Worm (Caenorhabditis elegans) whole organism, mixed stage, embryonic: ENCODE data around the gene natc-1.

ENCODE experiments used
- ces-1 ChIP-seq: fragments of 150-350 bp; optimal IDR thresholded peaks from 2 replicates; lab custom pipeline; 2014; ENCODE audit warnings: missing biosample characterization, missing genetic modification reagents, missing genetic modification characterization
- ham-2 ChIP-seq: fragments of 200-800 bp; sonication (Bioruptor generic); optimal IDR thresholded peaks from 2 replicates; lab custom pipeline; 2018; ENCODE audit warnings: mild to moderate bottlenecking, missing genetic modification characterization, missing compliant biosample characterization
- hlh-1 ChIP-seq: fragments of 150-350 bp; optimal IDR thresholded peaks from 2 replicates; lab custom pipeline; 2014; ENCODE audit warnings: missing biosample characterization, missing genetic modification reagents, missing genetic modification characterization
- mab-5 ChIP-seq: fragments of 150-350 bp; optimal IDR thresholded peaks from 2 replicates; lab custom pipeline; 2014; ENCODE audit warnings: missing biosample characterization, missing genetic modification characterization
- nhr-2 ChIP-seq: fragments of 150-350 bp; optimal IDR thresholded peaks from 2 replicates; lab custom pipeline; 2014; ENCODE audit warnings: missing biosample characterization, missing genetic modification characterization
- nhr-76 ChIP-seq: sonication (generic microtip); optimal IDR thresholded peaks from 2 replicates; lab custom pipeline; 2017; ENCODE audit warnings: missing biosample characterization, missing genetic modification characterization
- pha-4 ChIP-seq: fragments of 150-350 bp; optimal IDR thresholded peaks from 2 replicates; lab custom pipeline; 2018; ENCODE audit warnings: missing biosample characterization, missing genetic modification reagents, missing genetic modification characterization
- unc-39 ChIP-seq: fragments of 150-350 bp; optimal IDR thresholded peaks from 2 replicates; lab custom pipeline; 2014; ENCODE audit warnings: missing biosample characterization, missing genetic modification characterization
- unc-62 ChIP-seq: fragments of 150-350 bp; optimal IDR thresholded peaks from 2 replicates; lab custom pipeline; 2014; ENCODE audit warnings: missing biosample characterization, missing genetic modification reagents, missing genetic modification characterization
- ztf-11 ChIP-seq: fragments of 150-350 bp; optimal IDR thresholded peaks from 2 replicates; lab custom pipeline; 2014; ENCODE audit warnings: missing biosample characterization, missing genetic modification characterization

ce11 chrV:8513361-8513760 is 51.2 kb downstream of the natc-1 start, which contains the start of gene F45F2.9:
- TF ChIP-seq unc-62 (GFP tag; lab: Kevin White, UChicago) (no peak), ces-1 (GFP tag; lab: Kevin White, UChicago) (no peak), nhr-2 (tag; lab: Kevin White, UChicago) (no peak), ham-2 (GFP tag; lab: Kevin White, UChicago) (no peak), pha-4 (no peak), ztf-11 (tag; lab: Kevin White, UChicago) (no peak), mab-5 (tag; lab: Kevin White, UChicago) (no peak), unc-39 (tag; lab: Kevin White, UChicago) (no peak), hlh-1 (tag; lab: Kevin White, UChicago) (no peak), nhr-76 (tag; lab: Kevin White, UChicago) (no peak)
